Worm (Caenorhabditis elegans) whole organism, L3 larva: ENCODE data around the gene ZK813.2.
A peak's percentile ranks its signal among the peaks of the same experiment; 100 is the strongest.

Experiments used
- aly-2 ChIP-seq: fragments of 150-350 bp; optimal IDR thresholded peaks from 2 replicates; lab custom pipeline; 2014; ENCODE audit warnings: missing biosample characterization, missing genetic modification characterization
- ama-1 ChIP-seq: fragments of 150-350 bp; optimal IDR thresholded peaks from 2 replicates; lab custom pipeline; 2018
- ceh-16 ChIP-seq: sonication (generic microtip); optimal IDR thresholded peaks from 2 replicates; lab custom pipeline; 2017; ENCODE audit warnings: missing biosample characterization, missing genetic modification characterization
- ceh-28 ChIP-seq: fragments of 150-350 bp; optimal IDR thresholded peaks from 2 replicates; lab custom pipeline; 2014; ENCODE audit warnings: missing biosample characterization, missing genetic modification reagents, missing genetic modification characterization
- ceh-82 ChIP-seq: fragments of 150-350 bp; optimal IDR thresholded peaks from 2 replicates; lab custom pipeline; 2014; ENCODE audit warnings: missing biosample characterization, missing genetic modification characterization
- ceh-9 ChIP-seq: sonication (generic microtip); optimal IDR thresholded peaks from 2 replicates; lab custom pipeline; 2018; ENCODE audit warnings: missing biosample characterization, missing genetic modification characterization
- egl-5 ChIP-seq: fragments of 150-350 bp; optimal IDR thresholded peaks from 2 replicates; lab custom pipeline; 2017; ENCODE audit warnings: missing biosample characterization, missing genetic modification reagents, missing genetic modification characterization, inconsistent platforms
- elt-1 ChIP-seq: fragments of 150-350 bp; optimal IDR thresholded peaks from 2 replicates; lab custom pipeline; 2014; ENCODE audit warnings: missing biosample characterization, missing genetic modification characterization
- elt-2 ChIP-seq: sonication (generic microtip); optimal IDR thresholded peaks from 2 replicates; lab custom pipeline; 2016; ENCODE audit warnings: missing genetic modification reagents, mild to moderate bottlenecking, missing genetic modification characterization, missing compliant biosample characterization
- elt-3 ChIP-seq, 3 experiments: fragments of 150-350 bp in 1 of 3; sonication (generic microtip) in 2 of 3; optimal IDR thresholded peaks; 2 replicates in 2 of 3; 4 replicates in 1 of 3; lab custom pipeline; 2014 to 2017; ENCODE audit warnings: missing biosample characterization in 3 of 3, missing genetic modification characterization in 3 of 3
- fos-1 ChIP-seq: fragments of 150-350 bp; optimal IDR thresholded peaks from 2 replicates; lab custom pipeline; 2014; ENCODE audit warnings: missing biosample characterization, missing genetic modification characterization
- lin-15B ChIP-seq: fragments of 150-350 bp; optimal IDR thresholded peaks from 2 replicates; lab custom pipeline; 2014; ENCODE audit warnings: missing biosample characterization, missing genetic modification characterization
- lin-39 ChIP-seq: fragments of 150-350 bp; optimal IDR thresholded peaks from 2 replicates; lab custom pipeline; 2018; ENCODE audit warnings: missing biosample characterization, missing genetic modification reagents, missing genetic modification characterization
- mdl-1 ChIP-seq: fragments of 150-350 bp; optimal IDR thresholded peaks from 2 replicates; lab custom pipeline; 2014; ENCODE audit warnings: missing biosample characterization, missing genetic modification characterization
- mml-1 ChIP-seq: fragments of 150-350 bp; sonication (generic microtip); optimal IDR thresholded peaks from 3 replicates; lab custom pipeline; 2014; ENCODE audit warnings: missing biosample characterization, missing genetic modification characterization
- nfya-1 ChIP-seq: sonication (generic microtip); optimal IDR thresholded peaks from 2 replicates; lab custom pipeline; 2017; ENCODE audit warnings: missing genetic modification characterization, mild to moderate bottlenecking, missing compliant biosample characterization, antibody characterized with exemption, moderate library complexity; ENCODE audit not compliant: insufficient read depth
- nhr-11 ChIP-seq: fragments of 150-350 bp; optimal IDR thresholded peaks from 2 replicates; lab custom pipeline; 2014; ENCODE audit warnings: missing biosample characterization, missing genetic modification characterization
- nhr-23 ChIP-seq: fragments of 150-350 bp; optimal IDR thresholded peaks from 2 replicates; lab custom pipeline; 2014; ENCODE audit warnings: missing biosample characterization, missing genetic modification reagents, missing genetic modification characterization
- nhr-237 ChIP-seq: fragments of 150-350 bp; optimal IDR thresholded peaks from 2 replicates; lab custom pipeline; 2014; ENCODE audit warnings: missing biosample characterization, missing genetic modification characterization
- nhr-25 ChIP-seq: sonication (generic microtip); optimal IDR thresholded peaks from 2 replicates; lab custom pipeline; 2017; ENCODE audit warnings: missing biosample characterization, missing genetic modification characterization
- nhr-67 ChIP-seq: fragments of 150-350 bp; optimal IDR thresholded peaks from 2 replicates; lab custom pipeline; 2014; ENCODE audit warnings: missing biosample characterization, missing genetic modification characterization
- nhr-77 ChIP-seq: fragments of 150-350 bp; optimal IDR thresholded peaks from 2 replicates; lab custom pipeline; 2014; ENCODE audit warnings: missing biosample characterization, missing genetic modification characterization
- pha-4 ChIP-seq: fragments of 150-350 bp; optimal IDR thresholded peaks from 2 replicates; lab custom pipeline; 2014; ENCODE audit warnings: missing biosample characterization, missing genetic modification reagents, missing genetic modification characterization
- skn-1 ChIP-seq: fragments of 150-350 bp; optimal IDR thresholded peaks from 2 replicates; lab custom pipeline; 2014; ENCODE audit warnings: missing biosample characterization, missing genetic modification characterization
- snpc-4 ChIP-seq: fragments of 150-350 bp; optimal IDR thresholded peaks from 2 replicates; lab custom pipeline; 2014; ENCODE audit warnings: missing biosample characterization, missing genetic modification characterization
- ztf-4 ChIP-seq: fragments of 150-350 bp; optimal IDR thresholded peaks from 2 replicates; lab custom pipeline; 2014; ENCODE audit warnings: missing biosample characterization, missing genetic modification characterization

Gene ZK813.2

ce11 chrX:3488074-3488688, 44.6 kb downstream of the ZK813.2 start:
- TF ChIP-seq nhr-77 (no peak), lin-39 (tag; lab: Kevin White, UChicago) (peak; percentile 12), egl-5 (tag; lab: Kevin White, UChicago) (peak; percentile 24), nhr-11 (tag; lab: Kevin White, UChicago) (no peak)

DNA sequence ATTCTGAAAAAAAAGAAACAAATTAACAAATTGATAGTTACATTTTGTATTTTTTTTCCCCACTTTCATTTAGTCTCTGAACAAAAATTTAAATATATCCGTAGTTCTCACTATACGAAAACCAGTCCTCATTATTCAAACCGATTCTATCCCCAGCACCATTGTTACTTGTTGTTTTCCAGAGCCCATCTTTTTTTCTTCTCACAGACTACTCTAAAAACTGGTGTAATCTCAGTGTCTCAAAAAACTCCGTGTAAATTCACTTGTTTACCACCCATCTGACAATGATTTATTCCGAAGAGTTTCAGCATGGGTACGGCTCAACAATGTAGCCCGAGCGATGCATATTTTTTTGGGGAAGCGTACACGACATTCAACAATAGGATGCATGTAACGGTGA, 45.4 kb downstream of the ZK813.2 start, which contains the start of gene C12D12.3:
Gene C12D12.3 (plus strand): TSS at position 301 of the 400 bp plus-strand sequence.
- TF ChIP-seq ama-1 (lab: Kevin White, UChicago): no peak
- no peak for TF ChIP-seq aly-2 (tag; lab: Kevin White, UChicago)
- no peak for TF ChIP-seq ztf-4 (tag; lab: Kevin White, UChicago)
- TF ChIP-seq skn-1: no peak
- no peak for TF ChIP-seq nhr-25 (tag; lab: Kevin White, UChicago)
- TF ChIP-seq nfya-1 (tag; lab: Kevin White, UChicago): no peak
- no peak for TF ChIP-seq ceh-82 (tag; lab: Kevin White, UChicago)
- TF ChIP-seq ceh-16 (tag; lab: Kevin White, UChicago): no peak
- TF ChIP-seq elt-1 (tag; lab: Kevin White, UChicago): no peak
- no peak for TF ChIP-seq elt-2
- TF ChIP-seq lin-15B (tag; lab: Kevin White, UChicago): no peak
- TF ChIP-seq nhr-67 (tag; lab: Kevin White, UChicago): no peak

- TF ChIP-seq nhr-23 (tag; lab: Kevin White, UChicago) (no peak), mdl-1 (tag; lab: Kevin White, UChicago) (no peak), mml-1 (no peak), elt-3 (tag; optimal IDR thresholded peaks at IDR 0.05; lab: Kevin White, UChicago) (no peak), ceh-28 (tag; lab: Kevin White, UChicago) (no peak), elt-1 (tag; lab: Kevin White, UChicago) (no peak), fos-1 (tag; lab: Kevin White, UChicago) (no peak), snpc-4 (tag; lab: Kevin White, UChicago) (no peak), pha-4 (tag; lab: Kevin White, UChicago) (no peak), ceh-9 (tag; lab: Kevin White, UChicago) (no peak), aly-2 (tag; lab: Kevin White, UChicago) (no peak), lin-39 (tag; lab: Kevin White, UChicago) (no peak), lin-15B (tag; lab: Kevin White, UChicago) (no peak), skn-1 (no peak), nhr-237 (tag; lab: Kevin White, UChicago) (no peak)
These were observed 48.8 kb downstream of the ZK813.2 start for ce11 chrX:3492431-3492830.
